Worm (Caenorhabditis elegans) whole organism, L4 larva: ENCODE results near the gene vnut-1.

Experiments used
- D1046.2 ChIP-seq: fragments of 200-800 bp; sonication (Bioruptor generic); IDR thresholded peaks from 2 replicates; pipeline ENCODE4 v1.3.6; 2022; ENCODE audit warnings: missing genetic modification characterization, missing compliant biosample characterization
- F37D6.2 ChIP-seq: sonication (generic microtip); optimal IDR thresholded peaks from 2 replicates; lab custom pipeline; 2016; ENCODE audit warnings: mild to moderate bottlenecking, missing genetic modification characterization, missing compliant biosample characterization
- T26A8.4 ChIP-seq: fragments of 200-800 bp; sonication (Bioruptor generic); IDR thresholded peaks from 2 replicates; pipeline ENCODE4 v1.3.6; 2022; ENCODE audit warnings: missing genetic modification characterization, missing compliant biosample characterization
- Y48G9A.11 ChIP-seq: fragments of 200-800 bp; sonication (Bioruptor generic); IDR thresholded peaks from 2 replicates; pipeline ENCODE4 v1.3.6; 2022; ENCODE audit warnings: missing genetic modification reagents, missing genetic modification characterization, missing compliant biosample characterization
- Y75B8A.6 ChIP-seq: fragments of 200-800 bp; sonication (Bioruptor generic); IDR thresholded peaks from 2 replicates; pipeline ENCODE4 v1.3.6; 2022; ENCODE audit warnings: missing genetic modification reagents, missing genetic modification characterization, missing compliant biosample characterization
- ZK546.5 ChIP-seq, 2 experiments: sonication (generic microtip); optimal IDR thresholded peaks; 2 replicates each; lab custom pipeline; 2017; ENCODE audit warnings: missing biosample characterization in 2 of 2, missing genetic modification characterization in 2 of 2
- aha-1 ChIP-seq: fragments of 150-350 bp; peaks from one replicate; lab custom pipeline; 2014; ENCODE audit warnings: missing biosample characterization, missing genetic modification characterization
- aly-2 ChIP-seq: sonication (generic microtip); optimal IDR thresholded peaks from 2 replicates; lab custom pipeline; 2018; ENCODE audit warnings: missing biosample characterization, missing genetic modification characterization
- ama-1 ChIP-seq: fragments of 150-350 bp; optimal IDR thresholded peaks from 2 replicates; lab custom pipeline; 2014; ENCODE audit warnings: inconsistent platforms, mixed read lengths
- arid-1 ChIP-seq: fragments of 200-800 bp; sonication (Bioruptor generic); conservative IDR thresholded peaks from 2 replicates; pipeline ENCODE4 v1.3.6; 2022; ENCODE audit warnings: missing genetic modification reagents, missing genetic modification characterization, missing compliant biosample characterization
- attf-4 ChIP-seq: sonication (generic microtip); optimal IDR thresholded peaks from 3 replicates; lab custom pipeline; 2017; ENCODE audit warnings: missing biosample characterization, missing genetic modification characterization
- ceh-28 ChIP-seq: fragments of 150-350 bp; optimal IDR thresholded peaks from 2 replicates; lab custom pipeline; 2014; ENCODE audit warnings: missing biosample characterization, missing genetic modification reagents, missing genetic modification characterization
- ceh-62 ChIP-seq: sonication (generic microtip); optimal IDR thresholded peaks from 2 replicates; lab custom pipeline; 2017; ENCODE audit warnings: missing biosample characterization, missing genetic modification characterization
- cey-2 ChIP-seq: sonication (generic microtip); optimal IDR thresholded peaks from 3 replicates; lab custom pipeline; 2017; ENCODE audit warnings: missing genetic modification characterization, mild to moderate bottlenecking, missing compliant biosample characterization, antibody characterized with exemption, borderline replicate concordance; ENCODE audit not compliant: insufficient read depth
- daf-12 ChIP-seq: fragments of 150-350 bp; optimal IDR thresholded peaks from 2 replicates; lab custom pipeline; 2014; ENCODE audit warnings: missing biosample characterization, missing genetic modification reagents, missing genetic modification characterization
- daf-19 ChIP-seq: fragments of 200-800 bp; sonication (Bioruptor generic); conservative IDR thresholded peaks from 2 replicates; pipeline ENCODE4 v1.3.6; 2022; ENCODE audit warnings: missing genetic modification characterization, missing compliant biosample characterization
- dmd-6 ChIP-seq: fragments of 200-800 bp; sonication (Bioruptor generic); IDR thresholded peaks from 2 replicates; pipeline ENCODE4 v1.3.6; 2022; ENCODE audit warnings: missing genetic modification reagents, missing genetic modification characterization, missing compliant biosample characterization
- dmd-8 ChIP-seq: fragments of 200-800 bp; sonication (Bioruptor generic); IDR thresholded peaks from 2 replicates; pipeline ENCODE4 v1.3.6; 2022; ENCODE audit warnings: missing genetic modification characterization, missing compliant biosample characterization
- hlh-30 ChIP-seq: sonication (generic microtip); optimal IDR thresholded peaks from 2 replicates; lab custom pipeline; 2017; ENCODE audit warnings: antibody characterized with exemption, mild to moderate bottlenecking, missing genetic modification characterization, missing compliant biosample characterization; ENCODE audit not compliant: insufficient read depth
- jun-1 ChIP-seq: fragments of 150-350 bp; optimal IDR thresholded peaks from 2 replicates; lab custom pipeline; 2014; ENCODE audit warnings: missing biosample characterization, missing genetic modification reagents, missing genetic modification characterization
- lin-13 ChIP-seq: fragments of 150-350 bp; optimal IDR thresholded peaks from 2 replicates; lab custom pipeline; 2014; ENCODE audit warnings: missing biosample characterization, missing genetic modification reagents, missing genetic modification characterization
- lin-15B ChIP-seq: fragments of 150-350 bp; sonication (generic microtip); optimal IDR thresholded peaks from 3 replicates; lab custom pipeline; 2014; ENCODE audit warnings: missing biosample characterization, missing genetic modification characterization
- lsy-2 ChIP-seq, 2 experiments: fragments of 150-350 bp in 1 of 2; sonication (generic microtip) in 1 of 2; optimal IDR thresholded peaks; 2 replicates each; lab custom pipeline; 2014 to 2017; ENCODE audit warnings: missing biosample characterization in 2 of 2, missing genetic modification characterization in 2 of 2
- mdl-1 ChIP-seq, 2 experiments: fragments of 150-350 bp in 1 of 2; sonication (generic microtip) in 1 of 2; optimal IDR thresholded peaks; 2 replicates each; lab custom pipeline; 2014 to 2017; ENCODE audit warnings: missing biosample characterization in 2 of 2, missing genetic modification characterization in 2 of 2
- mxl-2 ChIP-seq: fragments of 200-800 bp; sonication (Bioruptor generic); conservative IDR thresholded peaks from 2 replicates; pipeline ENCODE4 v1.3.6; 2022; ENCODE audit warnings: missing genetic modification reagents, missing genetic modification characterization, missing compliant biosample characterization
- nhr-11 ChIP-seq: fragments of 150-350 bp; optimal IDR thresholded peaks from 2 replicates; lab custom pipeline; 2014; ENCODE audit warnings: missing biosample characterization, missing genetic modification characterization
- nhr-111 ChIP-seq: fragments of 200-800 bp; sonication (Bioruptor generic); optimal IDR thresholded peaks from 2 replicates; lab custom pipeline; 2018; ENCODE audit warnings: mild to moderate bottlenecking, missing genetic modification characterization, missing compliant biosample characterization
- nhr-237 ChIP-seq: sonication (generic microtip); optimal IDR thresholded peaks from 2 replicates; lab custom pipeline; 2017; ENCODE audit warnings: missing biosample characterization, missing genetic modification characterization
- nhr-28 ChIP-seq: fragments of 150-350 bp; optimal IDR thresholded peaks from 2 replicates; lab custom pipeline; 2014; ENCODE audit warnings: missing biosample characterization, missing genetic modification characterization
- nhr-41 ChIP-seq: fragments of 200-800 bp; sonication (Bioruptor generic); IDR thresholded peaks from 2 replicates; pipeline ENCODE4 v1.3.6; 2022; ENCODE audit warnings: missing genetic modification reagents, missing genetic modification characterization, missing compliant biosample characterization
- nhr-42 ChIP-seq: fragments of 200-800 bp; sonication (Bioruptor generic); IDR thresholded peaks from 2 replicates; pipeline ENCODE4 v1.3.6; 2022; ENCODE audit warnings: missing genetic modification characterization, missing compliant biosample characterization
- nhr-48 ChIP-seq: sonication (generic microtip); optimal IDR thresholded peaks from 2 replicates; lab custom pipeline; 2016; ENCODE audit warnings: mild to moderate bottlenecking, missing genetic modification characterization, missing compliant biosample characterization
- nhr-76 ChIP-seq: fragments of 150-350 bp; optimal IDR thresholded peaks from 2 replicates; lab custom pipeline; 2014; ENCODE audit warnings: missing biosample characterization, missing genetic modification characterization
- php-3 ChIP-seq: fragments of 200-800 bp; sonication (Bioruptor generic); IDR thresholded peaks from 2 replicates; pipeline ENCODE4 v1.3.6; 2022; ENCODE audit warnings: missing genetic modification reagents, missing genetic modification characterization, missing compliant biosample characterization
- rbr-2 ChIP-seq: sonication (generic microtip); optimal IDR thresholded peaks from 2 replicates; lab custom pipeline; 2016; ENCODE audit warnings: missing genotype, missing genetic modification characterization, missing compliant biosample characterization
- sdz-12 ChIP-seq: fragments of 200-800 bp; sonication (Bioruptor generic); optimal IDR thresholded peaks from 2 replicates; lab custom pipeline; 2018; ENCODE audit warnings: mild to moderate bottlenecking, missing genetic modification characterization, missing compliant biosample characterization
- skn-1 ChIP-seq: fragments of 150-350 bp; optimal IDR thresholded peaks from 2 replicates; lab custom pipeline; 2014; ENCODE audit warnings: missing biosample characterization, missing genetic modification characterization
- spr-3 ChIP-seq: fragments of 200-800 bp; sonication (Bioruptor generic); optimal IDR thresholded peaks from 2 replicates; lab custom pipeline; 2018; ENCODE audit warnings: mild to moderate bottlenecking, missing genetic modification characterization, missing compliant biosample characterization
- unc-130 ChIP-seq: sonication (generic microtip); optimal IDR thresholded peaks from 2 replicates; lab custom pipeline; 2016; ENCODE audit warnings: missing genetic modification reagents, missing genetic modification characterization, missing compliant biosample characterization
- unc-39 ChIP-seq: sonication (generic microtip); optimal IDR thresholded peaks from 2 replicates; lab custom pipeline; 2017; ENCODE audit warnings: missing biosample characterization, missing genetic modification characterization
- unc-62 ChIP-seq, 3 experiments: fragments of 150-350 bp in 1 of 3; sonication (generic microtip); optimal IDR thresholded peaks in 2 of 3; peaks in 1 of 3; 1 replicate in 1 of 3; 2 replicates in 2 of 3; lab custom pipeline; 2014 to 2017; ENCODE audit warnings: missing biosample characterization in 3 of 3, missing genetic modification characterization in 3 of 3, missing genetic modification reagents in 3 of 3, missing genotype in 1 of 3

Gene vnut-1

ce11 chrII:14496809-14497208 is 7.2 kb downstream of the vnut-1 start (continued):
- peak; percentile 55 for TF ChIP-seq nhr-11 (tag; lab: Kevin White, UChicago)
- TF ChIP-seq ceh-62 = no peak
- no peak for TF ChIP-seq skn-1 (tag; lab: Kevin White, UChicago)
- peak; percentile 92 for TF ChIP-seq unc-130 (GFP tag; lab: Kevin White, UChicago)

- no peak for TF ChIP-seq nhr-237 (tag; lab: Kevin White, UChicago)
- no peak for TF ChIP-seq rbr-2 (tag; lab: Kevin White, UChicago)
- peak; percentile 99 for TF ChIP-seq nhr-28 (tag; lab: Kevin White, UChicago)
- no peak for TF ChIP-seq nhr-41 (GFP tag; lab: Robert Waterston, UW)
- no peak for TF ChIP-seq skn-1 (tag; lab: Kevin White, UChicago)
- peak; percentile 48 for TF ChIP-seq aha-1 (tag; lab: Kevin White, UChicago)
- TF ChIP-seq sdz-12 = no peak
- TF ChIP-seq hlh-30 = peak; percentile 9
- no peak for TF ChIP-seq T26A8.4 (GFP tag; lab: Robert Waterston, UW)
- no peak for TF ChIP-seq nhr-111 (GFP tag; lab: Kevin White, UChicago)
- no peak for TF ChIP-seq aly-2 (tag; lab: Kevin White, UChicago)
- TF ChIP-seq, all 104 proteins: peak for 3
Observed at ce11 chrII:14497848-14498247, 8.2 kb downstream of the vnut-1 start, which contains the start of gene dhs-8. Gene dhs-8 (plus strand): TSS chrII:14498026.

ce11 chrII:14500122-14500521 is 10.5 kb downstream of the vnut-1 start, which contains the start of gene K10H10.4:
Gene K10H10.4 (plus strand): TSS chrII:14500422.
- TF ChIP-seq dmd-6 (no peak), php-3 (GFP tag; lab: Robert Waterston, UW) (no peak), cey-2 (tag; lab: Kevin White, UChicago) (no peak), mdl-1 (tag; optimal IDR thresholded peaks at IDR 0.05; lab: Kevin White, UChicago) (no peak), D1046.2 (GFP tag; lab: Robert Waterston, UW) (no peak), daf-12 (tag; lab: Kevin White, UChicago) (no peak), Y48G9A.11 (GFP tag; lab: Robert Waterston, UW) (no peak), ceh-28 (no peak), lsy-2 (tag; optimal IDR thresholded peaks at IDR 0.05; lab: Kevin White, UChicago) (no peak), unc-39 (tag; lab: Kevin White, UChicago) (no peak), jun-1 (no peak), dmd-8 (GFP tag; lab: Robert Waterston, UW) (no peak), nhr-76 (tag; lab: Kevin White, UChicago) (no peak), aha-1 (tag; lab: Kevin White, UChicago) (no peak)

- TF ChIP-seq spr-3 (GFP tag; lab: Kevin White, UChicago) (no peak), Y75B8A.6 (GFP tag; lab: Robert Waterston, UW) (no peak), F37D6.2 (no peak), ZK546.5 (tag; optimal IDR thresholded peaks at IDR 0.05; lab: Kevin White, UChicago) (no peak), nhr-48 (tag; lab: Kevin White, UChicago) (no peak), unc-62 (GFP tag; optimal IDR thresholded peaks at IDR 0.05 in 1 of 2; lab: Kevin White, UChicago) (no peak), unc-62 (tag; optimal IDR thresholded peaks at IDR 0.05; lab: Kevin White, UChicago) (no peak), nhr-42 (GFP tag; lab: Robert Waterston, UW) (no peak), lin-13 (GFP tag; lab: Kevin White, UChicago) (no peak), ama-1 (lab: Kevin White, UChicago) (no peak), attf-4 (tag; lab: Kevin White, UChicago) (no peak), dmd-6 (no peak), arid-1 (GFP tag; lab: Robert Waterston, UW) (no peak), php-3 (GFP tag; lab: Robert Waterston, UW) (no peak), daf-19 (GFP tag; lab: Robert Waterston, UW) (no peak), lin-15B (tag; lab: Kevin White, UChicago) (no peak), mxl-2 (no peak), jun-1 (no peak)
Observed at ce11 chrII:14501447-14501846, 11.8 kb downstream of the vnut-1 start, which contains the start of gene K10H10.5. Gene K10H10.5 (plus strand): TSS chrII:14501747.
